Worm (Caenorhabditis elegans) whole organism, young adult: ENCODE measurements around the gene K07F5.8.

Experiments used
- B0261.1 ChIP-seq: sonication (generic microtip); optimal IDR thresholded peaks from 2 replicates; lab custom pipeline; 2016; ENCODE audit warnings: mild to moderate bottlenecking, missing genetic modification characterization, moderate library complexity, missing compliant biosample characterization
- C06A6.2 ChIP-seq: fragments of 200-800 bp; sonication (Bioruptor generic); conservative IDR thresholded peaks from 2 replicates; pipeline ENCODE4 v1.3.6; 2022; ENCODE audit warnings: missing genetic modification characterization, missing compliant biosample characterization
- C17E4.6 ChIP-seq: fragments of 200-800 bp; sonication (Bioruptor generic); IDR thresholded peaks from 2 replicates; pipeline ENCODE4 v1.3.6; 2022; ENCODE audit warnings: missing genetic modification reagents, missing genetic modification characterization, missing compliant biosample characterization
- D2030.7 ChIP-seq: fragments of 200-800 bp; sonication (Bioruptor generic); IDR thresholded peaks from 2 replicates; pipeline ENCODE4 v1.3.6; 2022; ENCODE audit warnings: missing genetic modification reagents, missing genetic modification characterization, missing compliant biosample characterization
- F22D6.2 ChIP-seq: sonication (generic microtip); optimal IDR thresholded peaks from 2 replicates; lab custom pipeline; 2016; ENCODE audit warnings: mild to moderate bottlenecking, missing genetic modification characterization, missing compliant biosample characterization
- F23B12.7 ChIP-seq: sonication (generic microtip); optimal IDR thresholded peaks from 2 replicates; lab custom pipeline; 2017; ENCODE audit warnings: missing genetic modification characterization, mild to moderate bottlenecking, missing compliant biosample characterization, antibody characterized with exemption, moderate library complexity; ENCODE audit not compliant: insufficient read depth
- F33H1.4 ChIP-seq: fragments of 200-800 bp; sonication (Bioruptor generic); IDR thresholded peaks from 2 replicates; pipeline ENCODE4 v1.3.6; 2022; ENCODE audit warnings: missing genetic modification reagents, missing genetic modification characterization, missing compliant biosample characterization
- F49E8.2 ChIP-seq: sonication (generic microtip); optimal IDR thresholded peaks from 3 replicates; lab custom pipeline; 2017; ENCODE audit warnings: missing genetic modification characterization, mild to moderate bottlenecking, missing compliant biosample characterization, antibody characterized with exemption, moderate library complexity; ENCODE audit not compliant: insufficient read depth
- F57C9.4 ChIP-seq: sonication (generic microtip); optimal IDR thresholded peaks from 2 replicates; lab custom pipeline; 2017; ENCODE audit warnings: mild to moderate bottlenecking, missing genetic modification characterization, missing compliant biosample characterization
- akir-1 ChIP-seq: fragments of 200-800 bp; sonication (Bioruptor generic); optimal IDR thresholded peaks from 2 replicates; lab custom pipeline; 2018; ENCODE audit warnings: mild to moderate bottlenecking, missing genetic modification characterization, moderate library complexity, missing compliant biosample characterization
- ama-1 ChIP-seq, 3 experiments: fragments of 150-350 bp in 1 of 3; sonication (generic microtip) in 2 of 3; optimal IDR thresholded peaks; 2 replicates each; lab custom pipeline; 2014 to 2018; ENCODE audit warnings: missing biosample characterization in 2 of 3, missing genetic modification characterization in 2 of 3, missing genetic modification reagents in 2 of 3
- athp-1 ChIP-seq: sonication (generic microtip); optimal IDR thresholded peaks from 2 replicates; lab custom pipeline; 2017; ENCODE audit warnings: mild to moderate bottlenecking, missing genetic modification characterization, missing compliant biosample characterization
- attf-3 ChIP-seq: fragments of 200-800 bp; sonication (Bioruptor generic); conservative IDR thresholded peaks from 2 replicates; pipeline ENCODE4 v1.3.6; 2022; ENCODE audit warnings: missing genetic modification reagents, missing genetic modification characterization, missing compliant biosample characterization
- attf-5 ChIP-seq: fragments of 200-800 bp; sonication (Bioruptor generic); optimal IDR thresholded peaks from 2 replicates; lab custom pipeline; 2018; ENCODE audit warnings: mild to moderate bottlenecking, missing genetic modification characterization, missing compliant biosample characterization
- attf-6 ChIP-seq: fragments of 200-800 bp; sonication (Bioruptor generic); IDR thresholded peaks from 2 replicates; pipeline ENCODE4 v1.3.6; 2022; ENCODE audit warnings: missing genetic modification reagents, missing genetic modification characterization, missing compliant biosample characterization
- ccch-3 ChIP-seq: fragments of 200-800 bp; sonication (Bioruptor generic); optimal IDR thresholded peaks from 2 replicates; lab custom pipeline; 2018; ENCODE audit warnings: mild to moderate bottlenecking, missing genetic modification characterization, missing compliant biosample characterization
- cebp-1 ChIP-seq, 2 experiments: fragments of 200-800 bp in 1 of 2; sonication (Bioruptor generic) in 1 of 2; sonication (generic microtip) in 1 of 2; IDR thresholded peaks in 1 of 2; optimal IDR thresholded peaks in 1 of 2; 2 replicates each; pipeline versions ENCODE4 v1.3.6 to Lab custom; 2017 to 2022; ENCODE audit warnings: missing compliant biosample characterization in 2 of 2, missing genetic modification characterization in 2 of 2, mild to moderate bottlenecking in 1 of 2, missing genetic modification reagents in 1 of 2, moderate library complexity in 1 of 2
- ceh-100 ChIP-seq: fragments of 200-800 bp; sonication (Bioruptor generic); IDR thresholded peaks from 2 replicates; pipeline ENCODE4 v1.3.6; 2022; ENCODE audit warnings: missing genetic modification reagents, missing genetic modification characterization, missing compliant biosample characterization
- die-1 ChIP-seq: sonication (generic microtip); optimal IDR thresholded peaks from 2 replicates; lab custom pipeline; 2016; ENCODE audit warnings: missing genotype, mild to moderate bottlenecking, missing genetic modification characterization, missing compliant biosample characterization
- dox-1 ChIP-seq: fragments of 200-800 bp; sonication (Bioruptor generic); IDR thresholded peaks from 2 replicates; pipeline ENCODE4 v1.3.6; 2022; ENCODE audit warnings: missing genetic modification reagents, missing genetic modification characterization, missing compliant biosample characterization
- dpl-1 ChIP-seq: fragments of 150-350 bp; optimal IDR thresholded peaks from 2 replicates; lab custom pipeline; 2014; ENCODE audit warnings: missing biosample characterization, missing genetic modification reagents, missing genetic modification characterization
- efl-1 ChIP-seq: fragments of 150-350 bp; optimal IDR thresholded peaks from 2 replicates; lab custom pipeline; 2014; ENCODE audit warnings: missing biosample characterization, missing genetic modification reagents, missing genetic modification characterization
- ekl-4 ChIP-seq: fragments of 200-800 bp; sonication (Bioruptor generic); IDR thresholded peaks from 2 replicates; pipeline ENCODE4 v1.3.6; 2022; ENCODE audit warnings: missing genetic modification reagents, missing genetic modification characterization, missing compliant biosample characterization
- fkh-3 ChIP-seq: sonication (generic microtip); optimal IDR thresholded peaks from 2 replicates; lab custom pipeline; 2016; ENCODE audit warnings: mild to moderate bottlenecking, missing genetic modification characterization, missing compliant biosample characterization
- him-1 ChIP-seq: sonication (generic microtip); optimal IDR thresholded peaks from 2 replicates; lab custom pipeline; 2016; ENCODE audit warnings: missing genotype, missing genetic modification reagents, missing genetic modification characterization, missing compliant biosample characterization
- hsf-1 ChIP-seq: fragments of 200-800 bp; sonication (Bioruptor generic); IDR thresholded peaks from 2 replicates; pipeline ENCODE4 v1.3.6; 2022; ENCODE audit warnings: missing genetic modification reagents, missing genetic modification characterization, missing compliant biosample characterization
- let-526 ChIP-seq: fragments of 200-800 bp; sonication (Bioruptor generic); IDR thresholded peaks from 2 replicates; pipeline ENCODE4 v1.3.6; 2022; ENCODE audit warnings: missing genetic modification reagents, missing genetic modification characterization, missing compliant biosample characterization
- lin-40 ChIP-seq: sonication (generic microtip); optimal IDR thresholded peaks from 2 replicates; lab custom pipeline; 2016; ENCODE audit warnings: missing genetic modification characterization, mild to moderate bottlenecking, missing compliant biosample characterization, missing genotype, missing genetic modification reagents
- lin-54 ChIP-seq: fragments of 200-800 bp; sonication (Bioruptor generic); optimal IDR thresholded peaks from 2 replicates; lab custom pipeline; 2018; ENCODE audit warnings: mild to moderate bottlenecking, missing genetic modification characterization, missing compliant biosample characterization
- lsl-1 ChIP-seq: fragments of 200-800 bp; sonication (Bioruptor generic); optimal IDR thresholded peaks from 2 replicates; lab custom pipeline; 2018; ENCODE audit warnings: mild to moderate bottlenecking, missing genetic modification characterization, moderate library complexity, missing compliant biosample characterization
- madf-6 ChIP-seq: fragments of 200-800 bp; sonication (Bioruptor generic); IDR thresholded peaks from 2 replicates; pipeline ENCODE4 v1.3.6; 2022; ENCODE audit warnings: missing genetic modification reagents, missing genetic modification characterization, missing compliant biosample characterization
- mcd-1 ChIP-seq: fragments of 200-800 bp; sonication (Bioruptor generic); IDR thresholded peaks from 2 replicates; pipeline ENCODE4 v1.3.6; 2022; ENCODE audit warnings: missing genetic modification reagents, missing genetic modification characterization, missing compliant biosample characterization
- nfyb-1 ChIP-seq: fragments of 200-800 bp; sonication (Bioruptor generic); IDR thresholded peaks from 2 replicates; pipeline ENCODE4 v1.3.6; 2022; ENCODE audit warnings: missing genetic modification reagents, missing genetic modification characterization, missing compliant biosample characterization
- pbrm-1 ChIP-seq: fragments of 200-800 bp; sonication (Bioruptor generic); IDR thresholded peaks from 2 replicates; pipeline ENCODE4 v1.3.6; 2022; ENCODE audit warnings: missing genetic modification reagents, missing genetic modification characterization, missing compliant biosample characterization
- pha-4 ChIP-seq: fragments of 150-350 bp; sonication (generic microtip); optimal IDR thresholded peaks from 2 replicates; lab custom pipeline; 2014; ENCODE audit warnings: missing biosample characterization, missing genetic modification reagents, missing genetic modification characterization
- rcor-1 ChIP-seq: fragments of 200-800 bp; sonication (Bioruptor generic); IDR thresholded peaks from 2 replicates; pipeline ENCODE4 v1.3.6; 2022; ENCODE audit warnings: missing genetic modification reagents, missing genetic modification characterization, missing compliant biosample characterization
- rec-8 ChIP-seq, 2 experiments: sonication (generic microtip); optimal IDR thresholded peaks; 2 replicates each; lab custom pipeline; 2016; ENCODE audit warnings: mild to moderate bottlenecking in 2 of 2, missing genetic modification characterization in 2 of 2, missing genetic modification reagents in 2 of 2, missing genotype in 2 of 2, missing biosample characterization in 1 of 2, missing compliant biosample characterization in 1 of 2, moderate library complexity in 1 of 2
- sea-2 ChIP-seq: fragments of 200-800 bp; sonication (Bioruptor generic); IDR thresholded peaks from 2 replicates; pipeline ENCODE4 v1.3.6; 2022; ENCODE audit warnings: missing genetic modification characterization, missing compliant biosample characterization
- snpc-1.3 ChIP-seq: sonication (generic microtip); optimal IDR thresholded peaks from 2 replicates; lab custom pipeline; 2017; ENCODE audit warnings: missing genetic modification characterization, mild to moderate bottlenecking, missing compliant biosample characterization, antibody characterized with exemption, moderate library complexity, missing genotype, missing genetic modification reagents; ENCODE audit not compliant: insufficient read depth
- snpc-4 ChIP-seq, 5 experiments: fragments of 150-350 bp in 1 of 5; sonication (generic microtip) in 4 of 5; optimal IDR thresholded peaks; 2 replicates each; lab custom pipeline; 2014 to 2018; ENCODE audit warnings: missing genetic modification characterization in 5 of 5, missing biosample characterization in 3 of 5, antibody characterized with exemption in 2 of 5, mild to moderate bottlenecking in 2 of 5, missing compliant biosample characterization in 2 of 5, missing genotype in 2 of 5, moderate library complexity in 2 of 5, missing genetic modification reagents in 1 of 5
- tbp1 ChIP-seq: fragments of 200-800 bp; sonication (Bioruptor generic); optimal IDR thresholded peaks from 2 replicates; lab custom pipeline; 2018; ENCODE audit warnings: mild to moderate bottlenecking, missing genetic modification characterization, missing compliant biosample characterization
- tbx-9 ChIP-seq: sonication (generic microtip); optimal IDR thresholded peaks from 2 replicates; lab custom pipeline; 2016; ENCODE audit warnings: borderline replicate concordance, missing genetic modification characterization, inconsistent platforms, missing compliant biosample characterization
- xnd-1 ChIP-seq: sonication (generic microtip); optimal IDR thresholded peaks from 2 replicates; lab custom pipeline; 2016; ENCODE audit warnings: missing genotype, missing genetic modification reagents, missing genetic modification characterization, missing compliant biosample characterization
- zim-3 ChIP-seq: sonication (generic microtip); optimal IDR thresholded peaks from 2 replicates; lab custom pipeline; 2017; ENCODE audit warnings: mild to moderate bottlenecking, missing genetic modification characterization, moderate library complexity, missing compliant biosample characterization
- ztf-25 ChIP-seq: fragments of 200-800 bp; sonication (Bioruptor generic); IDR thresholded peaks from 2 replicates; pipeline ENCODE4 v1.3.6; 2022; ENCODE audit warnings: missing genetic modification reagents, missing genetic modification characterization, missing compliant biosample characterization

The K07F5.8 gene

DNA sequence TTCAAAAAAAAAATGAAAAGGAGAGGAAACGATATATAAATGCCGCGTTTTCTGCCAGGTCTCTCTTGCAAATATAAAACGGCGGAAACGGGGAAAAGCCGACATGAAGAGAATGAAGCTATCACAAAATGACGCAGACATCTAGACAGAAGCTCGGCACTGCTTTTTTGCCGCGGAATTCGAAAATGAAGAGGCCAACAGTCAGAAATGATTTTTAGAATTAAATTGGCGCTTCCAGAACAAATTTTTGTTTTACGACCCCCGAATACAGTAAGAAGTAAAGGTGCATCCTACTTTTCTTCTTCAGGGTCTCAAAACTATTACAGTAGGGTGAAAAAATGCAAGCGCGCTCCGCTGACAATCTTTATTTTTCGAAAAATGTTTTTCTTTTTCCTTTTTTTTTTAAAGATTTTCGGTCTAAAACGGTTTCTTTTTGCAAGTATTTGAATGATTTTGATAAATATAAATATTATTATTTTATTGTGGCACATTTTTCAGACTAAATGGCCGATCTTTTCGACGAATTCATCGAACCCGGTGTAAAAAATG, 24.3 kb downstream of the K07F5.8 start, which contains the start of gene mtr-4:
TSS of gene mtr-4 (plus strand) at position 499 of the 549 bp plus-strand sequence.
- TF ChIP-seq F57C9.4 (tag; lab: Kevin White, UChicago): no peak
- no peak for TF ChIP-seq ama-1 (optimal IDR thresholded peaks at IDR 0.05; lab: Kevin White, UChicago)
- no peak for TF ChIP-seq ama-1 (GFP tag; optimal IDR thresholded peaks at IDR 0.05; lab: Kevin White, UChicago)
- TF ChIP-seq xnd-1 (tag; lab: Kevin White, UChicago): peak; percentile 93
- peak; percentile 72 for TF ChIP-seq hsf-1 (GFP tag; lab: Robert Waterston, UW)
- peak; percentile 74 for TF ChIP-seq efl-1 (GFP tag; lab: Kevin White, UChicago)
- TF ChIP-seq ceh-100: peak; percentile 43
- TF ChIP-seq rec-8 (tag; optimal IDR thresholded peaks at IDR 0.05; lab: Kevin White, UChicago): no peak
- TF ChIP-seq pha-4 (tag; lab: Kevin White, UChicago): no peak
- peak; percentile 77; the same call in 1 of the 2 replicates for TF ChIP-seq dox-1 (GFP tag; lab: Robert Waterston, UW)
- no peak for TF ChIP-seq F22D6.2 (tag; lab: Kevin White, UChicago)
- TF ChIP-seq sea-2 (GFP tag; lab: Robert Waterston, UW): no peak
- TF ChIP-seq dpl-1: peak; percentile 45
- peak; percentile 96 for TF ChIP-seq F33H1.4 (GFP tag; lab: Robert Waterston, UW)
- no peak for TF ChIP-seq cebp-1 (GFP tag; IDR thresholded peaks at IDR 0.05; lab: Robert Waterston, UW)
- TF ChIP-seq cebp-1 (tag; optimal IDR thresholded peaks at IDR 0.05; lab: Kevin White, UChicago): no peak
- TF ChIP-seq C17E4.6: peak; percentile 23; the same call in 1 of the 2 replicates
- no peak for TF ChIP-seq zim-3 (tag; lab: Kevin White, UChicago)
- no peak for TF ChIP-seq let-526 (GFP tag; lab: Robert Waterston, UW)
- TF ChIP-seq F23B12.7 (tag; lab: Kevin White, UChicago): no peak
- TF ChIP-seq lin-40 (tag; lab: Kevin White, UChicago): no peak
- TF ChIP-seq madf-6: peak; percentile 96
- peak; percentile 40 for TF ChIP-seq attf-3
- no peak for TF ChIP-seq fkh-3 (tag; lab: Kevin White, UChicago)
- TF ChIP-seq B0261.1: no peak
- peak; percentile 8 for TF ChIP-seq snpc-1.3
- no peak for TF ChIP-seq ccch-3 (GFP tag; lab: Kevin White, UChicago)
- TF ChIP-seq D2030.7 (GFP tag; lab: Robert Waterston, UW): peak; percentile 85
- TF ChIP-seq attf-6 (GFP tag; lab: Robert Waterston, UW): 0 out of 2 replicates have a peak, but pooled peaks have one; percentile 17
- TF ChIP-seq attf-5 (GFP tag; lab: Kevin White, UChicago): peak; percentile 71
- TF ChIP-seq pbrm-1 (GFP tag; lab: Robert Waterston, UW): peak; percentile 53; the same call in 1 of the 2 replicates
- TF ChIP-seq ekl-4 (GFP tag; lab: Robert Waterston, UW): peak; percentile 43; the same call in 1 of the 2 replicates
- peak; percentile 47 for TF ChIP-seq F49E8.2 (tag; lab: Kevin White, UChicago)
- TF ChIP-seq tbp1 (GFP tag; lab: Kevin White, UChicago): peak; percentile 30
- no peak for TF ChIP-seq akir-1
- no peak for TF ChIP-seq C06A6.2 (GFP tag; lab: Robert Waterston, UW)
- TF ChIP-seq athp-1: peak; percentile 34
- TF ChIP-seq him-1 (tag; lab: Kevin White, UChicago): no peak
- TF ChIP-seq ztf-25 (GFP tag; lab: Robert Waterston, UW): no peak
- TF ChIP-seq lin-54: peak; percentile 62
- peak; percentile 91 for TF ChIP-seq mcd-1 (GFP tag; lab: Robert Waterston, UW)
- no peak for TF ChIP-seq nfyb-1 (GFP tag; lab: Robert Waterston, UW)
- TF ChIP-seq tbx-9 (tag; lab: Kevin White, UChicago): no peak
- peak; percentile 69 for TF ChIP-seq rcor-1 (GFP tag; lab: Robert Waterston, UW)
- TF ChIP-seq lsl-1 (GFP tag; lab: Kevin White, UChicago): peak; percentile 98
- peak; percentile 64 for TF ChIP-seq snpc-4 (GFP tag; optimal IDR thresholded peaks at IDR 0.05; lab: Kevin White, UChicago)
- TF ChIP-seq snpc-4 (tag; optimal IDR thresholded peaks at IDR 0.05; lab: Kevin White, UChicago): peak in 3 of 4 experiments; percentile 9 to 71 (median 69)
- TF ChIP-seq die-1: no peak
